Fruit fly (Drosophila melanogaster) whole organism, embryonic: ENCODE data around the gene side-IV.
A peak's percentile ranks its signal among the peaks of the same experiment; 100 is the strongest.

ENCODE experiments used
- Ada2b ChIP-seq: fragments of 200-800 bp; sonication (Bioruptor generic); IDR thresholded peaks from 2 replicates; pipeline ENCODE4 v1.3.6; 2022; ENCODE audit warnings: missing biosample characterization, missing genetic modification characterization
- Atf6 ChIP-seq: fragments of 200-800 bp; sonication (Bioruptor generic); IDR thresholded peaks from 2 replicates; pipeline ENCODE4 v1.3.6; 2022; ENCODE audit warnings: missing biosample characterization, missing genetic modification characterization
- Bdp1 ChIP-seq: fragments of 200-800 bp; sonication (Bioruptor generic); optimal IDR thresholded peaks from 3 replicates; lab custom pipeline; 2016; ENCODE audit warnings: missing biosample characterization, missing genetic modification characterization
- Blimp-1 ChIP-seq: fragments of 200-800 bp; sonication (Bioruptor generic); optimal IDR thresholded peaks from 3 replicates; lab custom pipeline; 2018; ENCODE audit warnings: missing biosample characterization, missing genetic modification characterization, mild to moderate bottlenecking, moderate library complexity, missing genetic modification reagents
- CG10431 ChIP-seq: fragments of 200-800 bp; sonication (Bioruptor generic); optimal IDR thresholded peaks from 3 replicates; lab custom pipeline; 2018; ENCODE audit warnings: missing biosample characterization, mild to moderate bottlenecking, missing genetic modification characterization
- CG11085 ChIP-seq: fragments of 200-800 bp; sonication (Bioruptor generic); IDR thresholded peaks from 2 replicates; pipeline ENCODE4 v1.3.6; 2022; ENCODE audit warnings: missing biosample characterization, missing genetic modification characterization
- CG15514 ChIP-seq: fragments of 200-800 bp; sonication (Bioruptor generic); optimal IDR thresholded peaks from 3 replicates; lab custom pipeline; 2017; ENCODE audit warnings: missing biosample characterization, missing genetic modification characterization, mild to moderate bottlenecking, moderate library complexity, missing genetic modification reagents
- CG17186 ChIP-seq: fragments of 200-800 bp; sonication (Bioruptor generic); optimal IDR thresholded peaks from 3 replicates; lab custom pipeline; 2017; ENCODE audit warnings: missing biosample characterization, missing genetic modification reagents, missing genetic modification characterization
- CG17568 ChIP-seq: fragments of 200-800 bp; sonication (Bioruptor generic); optimal IDR thresholded peaks from 2 replicates; lab custom pipeline; 2018; ENCODE audit warnings: missing biosample characterization, mild to moderate bottlenecking, missing genetic modification characterization, moderate library complexity
- CG17912 ChIP-seq: fragments of 200-800 bp; sonication (Bioruptor generic); optimal IDR thresholded peaks from 2 replicates; lab custom pipeline; 2018; ENCODE audit warnings: missing biosample characterization, mild to moderate bottlenecking, missing genetic modification characterization
- CG2678 ChIP-seq: fragments of 200-800 bp; sonication (Bioruptor generic); optimal IDR thresholded peaks from 3 replicates; lab custom pipeline; 2019; ENCODE audit warnings: missing biosample characterization, mild to moderate bottlenecking, missing genetic modification characterization, moderate library complexity
- CG30403 ChIP-seq: fragments of 200-800 bp; sonication (Bioruptor generic); optimal IDR thresholded peaks from 3 replicates; lab custom pipeline; 2016; ENCODE audit warnings: missing biosample characterization, missing genetic modification characterization
- CG3281 ChIP-seq: fragments of 200-800 bp; sonication (Bioruptor generic); optimal IDR thresholded peaks from 3 replicates; lab custom pipeline; 2017; ENCODE audit warnings: missing biosample characterization, mild to moderate bottlenecking, missing genetic modification characterization
- CG34422 ChIP-seq: fragments of 200-800 bp; sonication (Bioruptor generic); IDR thresholded peaks from 3 replicates; pipeline ENCODE4 v1.3.6; 2022; ENCODE audit warnings: missing biosample characterization, missing genetic modification characterization
- CG4424 ChIP-seq: fragments of 200-800 bp; sonication (Bioruptor generic); optimal IDR thresholded peaks from 3 replicates; lab custom pipeline; 2016; ENCODE audit warnings: missing biosample characterization, missing genetic modification characterization
- CG6175 ChIP-seq: fragments of 200-800 bp; sonication (Bioruptor generic); IDR thresholded peaks from 3 replicates; pipeline ENCODE4 v1.3.6; 2022; ENCODE audit warnings: missing biosample characterization, missing genetic modification characterization
- CG6254 ChIP-seq: fragments of 200-800 bp; sonication (Bioruptor generic); optimal IDR thresholded peaks from 3 replicates; lab custom pipeline; 2017; ENCODE audit warnings: mild to moderate bottlenecking, missing biosample characterization, missing genetic modification reagents, missing genetic modification characterization
- CG7372 ChIP-seq: fragments of 200-800 bp; sonication (Bioruptor generic); IDR thresholded peaks from 2 replicates; pipeline ENCODE4 v1.3.6; 2022; ENCODE audit warnings: missing biosample characterization, missing genetic modification characterization
- CG7928 ChIP-seq: fragments of 200-800 bp; sonication (Bioruptor generic); optimal IDR thresholded peaks from 2 replicates; lab custom pipeline; 2017; ENCODE audit warnings: missing biosample characterization, mild to moderate bottlenecking, missing genetic modification characterization
- CG7987 ChIP-seq: fragments of 200-800 bp; sonication (Bioruptor generic); optimal IDR thresholded peaks from 2 replicates; lab custom pipeline; 2018; ENCODE audit warnings: missing biosample characterization, mild to moderate bottlenecking, missing genetic modification characterization, moderate library complexity
- CG8281 ChIP-seq: fragments of 200-800 bp; sonication (Bioruptor generic); optimal IDR thresholded peaks from 2 replicates; lab custom pipeline; 2018; ENCODE audit warnings: missing biosample characterization, mild to moderate bottlenecking, missing genetic modification characterization, moderate library complexity
- CG9437 ChIP-seq: fragments of 200-800 bp; sonication (Bioruptor generic); optimal IDR thresholded peaks from 2 replicates; lab custom pipeline; 2018; ENCODE audit warnings: missing biosample characterization, mild to moderate bottlenecking, missing genetic modification characterization
- CG9727 ChIP-seq: fragments of 200-800 bp; sonication (Bioruptor generic); optimal IDR thresholded peaks from 3 replicates; lab custom pipeline; 2017; ENCODE audit warnings: missing biosample characterization, mild to moderate bottlenecking, missing genetic modification characterization
- Chrac-16 ChIP-seq: fragments of 200-800 bp; sonication (Bioruptor generic); optimal IDR thresholded peaks from 3 replicates; lab custom pipeline; 2016; ENCODE audit warnings: missing biosample characterization, missing genetic modification characterization
- Dip3 ChIP-seq: fragments of 200-800 bp; sonication (Bioruptor generic); optimal IDR thresholded peaks from 3 replicates; lab custom pipeline; 2016; ENCODE audit warnings: missing biosample characterization, missing genetic modification characterization
- H2.0 ChIP-seq: fragments of 200-800 bp; sonication (Bioruptor generic); IDR thresholded peaks from 2 replicates; pipeline ENCODE4 v1.3.6; 2022; ENCODE audit warnings: missing biosample characterization, missing genetic modification characterization
- Hmr ChIP-seq: fragments of 200-800 bp; sonication (Bioruptor generic); optimal IDR thresholded peaks from 3 replicates; lab custom pipeline; 2017; ENCODE audit warnings: mild to moderate bottlenecking, missing biosample characterization, missing genetic modification reagents, missing genetic modification characterization
- Hr39 ChIP-seq: fragments of >200 bp; optimal IDR thresholded peaks from 2 replicates; lab custom pipeline; 2017
- Hsf ChIP-seq: fragments of 200-800 bp; sonication (Bioruptor generic); optimal IDR thresholded peaks from 3 replicates; lab custom pipeline; 2016; ENCODE audit warnings: missing biosample characterization, missing genetic modification characterization
- Lpt ChIP-seq: fragments of >200 bp; optimal IDR thresholded peaks from 2 replicates; lab custom pipeline; 2018; ENCODE audit warnings: missing biosample characterization, missing genetic modification characterization
- Mrtf ChIP-seq: fragments of 200-800 bp; sonication (Bioruptor generic); IDR thresholded peaks from 3 replicates; pipeline ENCODE4 v1.3.6; 2022; ENCODE audit warnings: missing biosample characterization, missing genetic modification characterization
- NC2α ChIP-seq: fragments of 200-800 bp; sonication (Bioruptor generic); optimal IDR thresholded peaks from 2 replicates; lab custom pipeline; 2016; ENCODE audit warnings: missing biosample characterization, missing genetic modification characterization
- PHDP ChIP-seq: fragments of 200-800 bp; sonication (Bioruptor generic); optimal IDR thresholded peaks from 3 replicates; lab custom pipeline; 2018; ENCODE audit warnings: missing biosample characterization, mild to moderate bottlenecking, missing genetic modification characterization, moderate library complexity
- Pdp1 ChIP-seq, 2 experiments: fragments of 200-800 bp; sonication (Bioruptor generic); optimal IDR thresholded peaks; 3 replicates each; lab custom pipeline; 2016; ENCODE audit warnings: missing biosample characterization in 2 of 2, missing genetic modification characterization in 2 of 2, mild to moderate bottlenecking in 1 of 2, moderate library complexity in 1 of 2
- Spps ChIP-seq: fragments of 200-800 bp; sonication (Bioruptor generic); optimal IDR thresholded peaks from 2 replicates; lab custom pipeline; 2018; ENCODE audit warnings: missing biosample characterization, mild to moderate bottlenecking, missing genetic modification characterization
- ac ChIP-seq: fragments of 200-800 bp; sonication (Bioruptor generic); optimal IDR thresholded peaks from 3 replicates; lab custom pipeline; 2017; ENCODE audit warnings: missing biosample characterization, mild to moderate bottlenecking, missing genetic modification characterization
- ara ChIP-seq: fragments of 200-800 bp; sonication (Bioruptor generic); IDR thresholded peaks from 2 replicates; pipeline ENCODE4 v1.3.6; 2022; ENCODE audit warnings: missing biosample characterization, missing genetic modification characterization
- disco-r ChIP-seq: fragments of 200-800 bp; sonication (Bioruptor generic); optimal IDR thresholded peaks from 2 replicates; lab custom pipeline; 2016; ENCODE audit warnings: missing biosample characterization, missing genetic modification characterization
- eyg ChIP-seq: fragments of 200-800 bp; sonication (Bioruptor generic); optimal IDR thresholded peaks from 3 replicates; lab custom pipeline; 2016; ENCODE audit warnings: missing biosample characterization, missing genetic modification characterization
- gro ChIP-seq: fragments of 200-800 bp; sonication (Bioruptor generic); optimal IDR thresholded peaks from 2 replicates; lab custom pipeline; 2016; ENCODE audit warnings: missing biosample characterization, missing genetic modification characterization
- hth ChIP-seq: fragments of >200 bp; optimal IDR thresholded peaks from 2 replicates; lab custom pipeline; 2017; ENCODE audit warnings: inconsistent platforms
- jigr1 ChIP-seq: fragments of 200-800 bp; sonication (Bioruptor generic); IDR thresholded peaks from 3 replicates; pipeline ENCODE4 v1.3.6; 2022; ENCODE audit warnings: missing biosample characterization, missing genetic modification characterization
- lmd ChIP-seq: fragments of 200-800 bp; sonication (Bioruptor generic); IDR thresholded peaks from 2 replicates; pipeline ENCODE4 v1.3.6; 2022; ENCODE audit warnings: missing biosample characterization, missing genetic modification characterization
- nerfin-1 ChIP-seq: fragments of 200-800 bp; sonication (Bioruptor generic); optimal IDR thresholded peaks from 3 replicates; lab custom pipeline; 2019; ENCODE audit warnings: missing biosample characterization, mild to moderate bottlenecking, missing genetic modification characterization, moderate library complexity
- peb ChIP-seq: fragments of 200-800 bp; sonication (Bioruptor generic); IDR thresholded peaks from 2 replicates; pipeline ENCODE4 v1.3.6; 2022; ENCODE audit warnings: missing biosample characterization, missing genetic modification characterization
- pzg ChIP-seq: fragments of 200-800 bp; sonication (Bioruptor generic); optimal IDR thresholded peaks from 3 replicates; lab custom pipeline; 2018; ENCODE audit warnings: missing biosample characterization, mild to moderate bottlenecking, missing genetic modification characterization, moderate library complexity
- sob ChIP-seq: fragments of 200-800 bp; sonication (Bioruptor generic); IDR thresholded peaks from 2 replicates; pipeline ENCODE4 v1.3.6; 2022; ENCODE audit warnings: missing biosample characterization, missing genetic modification characterization
- sqz ChIP-seq: fragments of 200-800 bp; sonication (Bioruptor generic); optimal IDR thresholded peaks from 3 replicates; lab custom pipeline; 2018; ENCODE audit warnings: missing biosample characterization, mild to moderate bottlenecking, missing genetic modification characterization
- stwl ChIP-seq: fragments of 200-800 bp; sonication (Bioruptor generic); optimal IDR thresholded peaks from 3 replicates; lab custom pipeline; 2018; ENCODE audit warnings: missing biosample characterization, mild to moderate bottlenecking, missing genetic modification characterization, moderate library complexity
- ttk ChIP-seq: fragments of 200-800 bp; sonication (Bioruptor generic); IDR thresholded peaks from 2 replicates; pipeline ENCODE4 v2.1.2; 2022; ENCODE audit warnings: missing biosample characterization, missing genetic modification characterization
- z ChIP-seq: fragments of 200-800 bp; sonication (Bioruptor generic); IDR thresholded peaks from 3 replicates; pipeline ENCODE4 v1.3.6; 2022; ENCODE audit warnings: missing biosample characterization, missing genetic modification characterization
- zen2 ChIP-seq: fragments of 200-800 bp; sonication (Bioruptor generic); IDR thresholded peaks from 3 replicates; pipeline ENCODE4 v1.3.6; 2022; ENCODE audit warnings: missing biosample characterization, missing genetic modification characterization; ENCODE audit not compliant: partially characterized antibody

side-IV gene

dm6 chr3R:13403032-13403459, 47.3 kb upstream of the side-IV start, which contains the start of gene Dpm3 (continued):
- TF ChIP-seq zen2 (GFP tag; lab: Robert Waterston, UW) (peak; percentile 84), z (GFP tag; lab: Robert Waterston, UW) (no peak), CG11085 (no peak), Ada2b (GFP tag; lab: Robert Waterston, UW) (no peak), Hr39 (lab: Kevin White, UChicago) (no peak), CG9727 (peak; percentile 16), CG6254 (GFP tag; lab: Kevin White, UChicago) (no peak), peb (GFP tag; lab: Robert Waterston, UW) (no peak), jigr1 (no peak), stwl (tag; lab: Kevin White, UChicago) (peak; percentile 96), lmd (no peak), CG17186 (GFP tag; lab: Kevin White, UChicago) (peak; percentile 10), CG7928 (no peak), sob (GFP tag; lab: Robert Waterston, UW) (peak; percentile 56), CG15514 (peak; percentile 58), CG8281 (no peak), PHDP (peak; percentile 17), CG17912 (peak; percentile 51), ara (GFP tag; lab: Robert Waterston, UW) (no peak), eyg (GFP tag; lab: Kevin White, UChicago) (peak; percentile 23), Bdp1 (peak; percentile 39), CG3281 (no peak), CG10431 (GFP tag; lab: Kevin White, UChicago) (no peak), H2.0 (GFP tag; lab: Robert Waterston, UW) (no peak), pzg (GFP tag; lab: Kevin White, UChicago) (peak; percentile 96), CG7372 (no peak; the same call in 1 of the 2 replicates), Hmr (GFP tag; lab: Kevin White, UChicago) (peak; percentile 76), Hsf (GFP tag; lab: Kevin White, UChicago) (peak; percentile 52), Pdp1 (GFP tag; optimal IDR thresholded peaks at IDR 0.05; lab: Kevin White, UChicago) (peak in 1 of 2 experiments; percentile 57), ttk (GFP tag; lab: Robert Waterston, UW) (no peak), CG2678 (tag; lab: Kevin White, UChicago) (peak; percentile 18), sqz (GFP tag; lab: Kevin White, UChicago) (no peak), gro (GFP tag; lab: Kevin White, UChicago) (peak; percentile 26), CG7987 (GFP tag; lab: Kevin White, UChicago) (peak; percentile 9), Atf6 (GFP tag; lab: Robert Waterston, UW) (no peak), nerfin-1 (peak; percentile 20), Mrtf (no peak), ac (GFP tag; lab: Kevin White, UChicago) (no peak), Chrac-16 (GFP tag; lab: Kevin White, UChicago) (no peak), CG30403 (GFP tag; lab: Kevin White, UChicago) (peak; percentile 19), CG9437 (GFP tag; lab: Kevin White, UChicago) (peak; percentile 98), CG4424 (GFP tag; lab: Kevin White, UChicago) (no peak), Spps (tag; lab: Kevin White, UChicago) (peak; percentile 7), Blimp-1 (GFP tag; lab: Kevin White, UChicago) (peak; percentile 18), Lpt (GFP tag; lab: Kevin White, UChicago) (no peak), hth (lab: Kevin White, UChicago) (no peak), disco-r (no peak), CG34422 (GFP tag; lab: Robert Waterston, UW) (peak; percentile 79), CG17568 (no peak), Dip3 (GFP tag; lab: Kevin White, UChicago) (peak; percentile 38), CG6175 (GFP tag; lab: Robert Waterston, UW) (no peak), NC2α (no peak)
